Worm (Caenorhabditis elegans) whole organism, L1 larva: ENCODE measurements around the gene sym-2.

Experiments used
- C04F5.9 ChIP-seq: sonication (generic microtip); optimal IDR thresholded peaks from 2 replicates; lab custom pipeline; 2016; ENCODE audit warnings: missing genetic modification characterization, missing compliant biosample characterization
- C16A3.4 ChIP-seq: fragments of 150-350 bp; optimal IDR thresholded peaks from 2 replicates; lab custom pipeline; 2014; ENCODE audit warnings: missing biosample characterization, missing genetic modification characterization
- F16B12.6 ChIP-seq: fragments of 150-350 bp; optimal IDR thresholded peaks from 2 replicates; lab custom pipeline; 2014; ENCODE audit warnings: missing biosample characterization, missing genetic modification characterization
- aha-1 ChIP-seq: fragments of 150-350 bp; optimal IDR thresholded peaks from 2 replicates; lab custom pipeline; 2014; ENCODE audit warnings: missing biosample characterization, missing genetic modification characterization
- ama-1 ChIP-seq: fragments of 150-350 bp; optimal IDR thresholded peaks from 2 replicates; lab custom pipeline; 2014
- blmp-1 ChIP-seq: fragments of 150-350 bp; optimal IDR thresholded peaks from 2 replicates; lab custom pipeline; 2014; ENCODE audit warnings: missing biosample characterization, missing genetic modification characterization
- ceh-63 ChIP-seq: fragments of 200-800 bp; sonication (Bioruptor generic); optimal IDR thresholded peaks from 2 replicates; lab custom pipeline; 2018; ENCODE audit warnings: mild to moderate bottlenecking, missing genetic modification characterization, missing compliant biosample characterization
- ceh-90 ChIP-seq: sonication (generic microtip); optimal IDR thresholded peaks from 2 replicates; lab custom pipeline; 2016; ENCODE audit warnings: missing genetic modification characterization, missing compliant biosample characterization
- ces-1 ChIP-seq: fragments of 150-350 bp; optimal IDR thresholded peaks from 2 replicates; lab custom pipeline; 2014; ENCODE audit warnings: missing biosample characterization, missing genetic modification reagents, missing genetic modification characterization
- dpl-1 ChIP-seq, 3 experiments: fragments of 150-350 bp in 2 of 3; sonication (generic microtip) in 1 of 3; optimal IDR thresholded peaks; 2 replicates each; lab custom pipeline; 2014 to 2017; ENCODE audit warnings: missing biosample characterization in 3 of 3, missing genetic modification characterization in 3 of 3, missing genetic modification reagents in 3 of 3
- dsc-1 ChIP-seq: sonication (generic microtip); optimal IDR thresholded peaks from 2 replicates; lab custom pipeline; 2016; ENCODE audit warnings: mild to moderate bottlenecking, missing genetic modification characterization, missing compliant biosample characterization
- egl-27 ChIP-seq, 2 experiments: fragments of 150-350 bp in 1 of 2; sonication (generic microtip); optimal IDR thresholded peaks; 3 replicates each; lab custom pipeline; 2017 to 2018; ENCODE audit warnings: missing biosample characterization in 2 of 2, missing genetic modification characterization in 2 of 2, missing genetic modification reagents in 2 of 2
- elt-2 ChIP-seq: sonication (generic microtip); optimal IDR thresholded peaks from 2 replicates; lab custom pipeline; 2016; ENCODE audit warnings: missing genetic modification characterization, mild to moderate bottlenecking, inconsistent platforms, missing compliant biosample characterization, missing genetic modification reagents
- elt-3 ChIP-seq, 6 experiments: fragments of 150-350 bp in 1 of 6; sonication (generic microtip); optimal IDR thresholded peaks; 2 replicates each; lab custom pipeline; 2017 to 2018; ENCODE audit warnings: missing biosample characterization in 6 of 6, missing genetic modification characterization in 6 of 6, inconsistent platforms in 1 of 6
- ets-5 ChIP-seq: fragments of 200-800 bp; sonication (Bioruptor generic); IDR thresholded peaks from 2 replicates; pipeline ENCODE4 v1.3.6; 2022; ENCODE audit warnings: missing genetic modification characterization, missing compliant biosample characterization
- fkh-10 ChIP-seq: sonication (generic microtip); optimal IDR thresholded peaks from 2 replicates; lab custom pipeline; 2017; ENCODE audit warnings: missing biosample characterization, missing genetic modification reagents, missing genetic modification characterization
- fkh-4 ChIP-seq: sonication (generic microtip); optimal IDR thresholded peaks from 2 replicates; lab custom pipeline; 2016; ENCODE audit warnings: missing compliant biosample characterization, missing genetic modification characterization, borderline replicate concordance
- fkh-8 ChIP-seq: sonication (generic microtip); optimal IDR thresholded peaks from 2 replicates; lab custom pipeline; 2016; ENCODE audit warnings: mild to moderate bottlenecking, missing genetic modification characterization, missing compliant biosample characterization
- fos-1 ChIP-seq: fragments of 150-350 bp; optimal IDR thresholded peaks from 2 replicates; lab custom pipeline; 2014; ENCODE audit warnings: missing biosample characterization, missing genetic modification characterization
- grh-1 ChIP-seq: fragments of 200-800 bp; sonication (Bioruptor generic); IDR thresholded peaks from 2 replicates; pipeline ENCODE4 v1.3.6; 2022; ENCODE audit warnings: missing genetic modification reagents, missing genetic modification characterization, missing compliant biosample characterization
- hlh-17 ChIP-seq: fragments of 200-800 bp; sonication (Bioruptor generic); optimal IDR thresholded peaks from 2 replicates; lab custom pipeline; 2018; ENCODE audit warnings: missing genetic modification characterization, mild to moderate bottlenecking, missing compliant biosample characterization, moderate library complexity, borderline replicate concordance
- lin-13 ChIP-seq: fragments of 150-350 bp; optimal IDR thresholded peaks from 2 replicates; lab custom pipeline; 2014; ENCODE audit warnings: missing biosample characterization, missing genetic modification reagents, missing genetic modification characterization
- lin-14 ChIP-seq: fragments of 200-800 bp; sonication (Bioruptor generic); optimal IDR thresholded peaks from 2 replicates; lab custom pipeline; 2018; ENCODE audit warnings: mild to moderate bottlenecking, missing genetic modification characterization, moderate library complexity, missing compliant biosample characterization
- lin-15B ChIP-seq: fragments of 150-350 bp; sonication (generic microtip); optimal IDR thresholded peaks from 3 replicates; lab custom pipeline; 2014; ENCODE audit warnings: missing biosample characterization, missing genetic modification characterization
- lin-35 ChIP-seq, 2 experiments: fragments of 150-350 bp; optimal IDR thresholded peaks; 2 replicates each; lab custom pipeline; 2014; ENCODE audit warnings: missing biosample characterization in 2 of 2, missing genetic modification characterization in 2 of 2, missing genetic modification reagents in 2 of 2
- nhr-12 ChIP-seq: sonication (generic microtip); optimal IDR thresholded peaks from 2 replicates; lab custom pipeline; 2017; ENCODE audit warnings: missing biosample characterization, missing genetic modification characterization
- nhr-19 ChIP-seq: fragments of 200-800 bp; sonication (Bioruptor generic); conservative IDR thresholded peaks from 2 replicates; pipeline ENCODE4 v1.3.6; 2022; ENCODE audit warnings: missing genetic modification characterization, missing compliant biosample characterization
- nhr-20 ChIP-seq: sonication (generic microtip); optimal IDR thresholded peaks from 2 replicates; lab custom pipeline; 2016; ENCODE audit warnings: mild to moderate bottlenecking, missing genetic modification characterization, missing compliant biosample characterization
- nhr-237 ChIP-seq: fragments of 150-350 bp; optimal IDR thresholded peaks from 2 replicates; lab custom pipeline; 2014; ENCODE audit warnings: missing biosample characterization, missing genetic modification characterization
- nhr-28 ChIP-seq: fragments of 150-350 bp; optimal IDR thresholded peaks from 2 replicates; lab custom pipeline; 2014; ENCODE audit warnings: missing biosample characterization, missing genetic modification characterization
- nhr-47 ChIP-seq: sonication (generic microtip); optimal IDR thresholded peaks from 2 replicates; lab custom pipeline; 2016; ENCODE audit warnings: mild to moderate bottlenecking, missing genetic modification characterization, moderate library complexity, missing compliant biosample characterization
- nhr-76 ChIP-seq: sonication (generic microtip); optimal IDR thresholded peaks from 2 replicates; lab custom pipeline; 2017; ENCODE audit warnings: missing biosample characterization, missing genetic modification characterization
- nhr-85 ChIP-seq: sonication (generic microtip); peaks from one replicate; lab custom pipeline; 2016; ENCODE audit warnings: missing genetic modification characterization, inconsistent platforms, missing compliant biosample characterization
- nhr-90 ChIP-seq: sonication (generic microtip); optimal IDR thresholded peaks from 2 replicates; lab custom pipeline; 2016; ENCODE audit warnings: mild to moderate bottlenecking, missing genetic modification characterization, missing compliant biosample characterization; ENCODE audit not compliant: poor library complexity
- pax-3 ChIP-seq: fragments of 200-800 bp; sonication (Bioruptor generic); optimal IDR thresholded peaks from 2 replicates; lab custom pipeline; 2018; ENCODE audit warnings: mild to moderate bottlenecking, missing genetic modification characterization, moderate library complexity, missing compliant biosample characterization
- skn-1 ChIP-seq: fragments of 150-350 bp; optimal IDR thresholded peaks from 2 replicates; lab custom pipeline; 2014; ENCODE audit warnings: missing biosample characterization, missing genetic modification characterization
- snu-23 ChIP-seq: sonication (generic microtip); optimal IDR thresholded peaks from 2 replicates; lab custom pipeline; 2016; ENCODE audit warnings: missing genetic modification characterization, missing compliant biosample characterization
- sox-4 ChIP-seq: sonication (generic microtip); optimal IDR thresholded peaks from 2 replicates; lab custom pipeline; 2016; ENCODE audit warnings: missing genetic modification characterization, missing compliant biosample characterization
- sptf-1 ChIP-seq: fragments of 150-350 bp; optimal IDR thresholded peaks from 2 replicates; lab custom pipeline; 2014; ENCODE audit warnings: missing biosample characterization, missing genetic modification characterization
- swsn-7 ChIP-seq: sonication (generic microtip); optimal IDR thresholded peaks from 2 replicates; lab custom pipeline; 2016; ENCODE audit warnings: missing genetic modification characterization, missing compliant biosample characterization
- unc-130 ChIP-seq: fragments of 150-350 bp; optimal IDR thresholded peaks from 2 replicates; lab custom pipeline; 2017; ENCODE audit warnings: missing biosample characterization, missing genetic modification characterization, inconsistent platforms
- unc-62 ChIP-seq: fragments of 150-350 bp; optimal IDR thresholded peaks from 2 replicates; lab custom pipeline; 2014; ENCODE audit warnings: missing biosample characterization, missing genetic modification reagents, missing genetic modification characterization
- xbp-1 ChIP-seq: sonication (generic microtip); optimal IDR thresholded peaks from 2 replicates; lab custom pipeline; 2016; ENCODE audit warnings: missing genetic modification characterization, missing compliant biosample characterization
- zag-1 ChIP-seq: fragments of 150-350 bp; optimal IDR thresholded peaks from 2 replicates; lab custom pipeline; 2014; ENCODE audit warnings: missing biosample characterization, missing genetic modification characterization
- ztf-4 ChIP-seq: fragments of 150-350 bp; optimal IDR thresholded peaks from 2 replicates; lab custom pipeline; 2014; ENCODE audit warnings: missing biosample characterization, missing genetic modification characterization

Gene sym-2

ce11 chrII:9169450-9169960 lies 18.8 kb downstream of the sym-2 start, which contains the start of gene dpl-1 (continued):
- no peak for TF ChIP-seq nhr-90 (tag; lab: Kevin White, UChicago)
- TF ChIP-seq nhr-47 (tag; lab: Kevin White, UChicago) = peak; percentile 19
- no peak for TF ChIP-seq elt-2 (tag; lab: Kevin White, UChicago)
- peak; percentile 40 for TF ChIP-seq unc-130
- no peak for TF ChIP-seq lin-15B (tag; lab: Kevin White, UChicago)
- TF ChIP-seq pax-3 (tag; lab: Kevin White, UChicago) = no peak
- TF ChIP-seq lin-13 (GFP tag; lab: Kevin White, UChicago) = peak; percentile 23
- TF ChIP-seq snu-23 (GFP tag; lab: Kevin White, UChicago) = peak; percentile 49
- TF ChIP-seq hlh-17 (GFP tag; lab: Kevin White, UChicago) = no peak
- TF ChIP-seq grh-1 (GFP tag; lab: Robert Waterston, UW) = no peak
- peak; percentile 26 for TF ChIP-seq skn-1
- TF ChIP-seq F16B12.6 (tag; lab: Kevin White, UChicago) = peak; percentile 31
- peak; percentile 25 for TF ChIP-seq swsn-7 (tag; lab: Kevin White, UChicago)
- TF ChIP-seq C04F5.9 (tag; lab: Kevin White, UChicago) = no peak
- TF ChIP-seq nhr-85 (tag; lab: Kevin White, UChicago) = peak; percentile 49
- peak; percentile 23 for TF ChIP-seq xbp-1 (tag; lab: Kevin White, UChicago)
- peak; percentile 73 to 95 for TF ChIP-seq lin-35 (GFP tag; optimal IDR thresholded peaks at IDR 0.05; lab: Kevin White, UChicago)
- peak; percentile 33 for TF ChIP-seq blmp-1 (tag; lab: Kevin White, UChicago)
- no peak for TF ChIP-seq zag-1 (tag; lab: Kevin White, UChicago)
- TF ChIP-seq elt-3 (tag; optimal IDR thresholded peaks at IDR 0.05; lab: Kevin White, UChicago) = peak in 1 of 6 experiments; percentile 14
- peak; percentile 10 for TF ChIP-seq nhr-20 (tag; lab: Kevin White, UChicago)
- TF ChIP-seq fkh-10 (GFP tag; lab: Kevin White, UChicago) = no peak

ce11 chrII:9167730-9168129 lies 20.6 kb downstream of the sym-2 start, which contains the start of gene T23G7.3:
TSS of gene T23G7.3 (minus strand) at chrII:9167830.
- no peak for TF ChIP-seq aha-1
- TF ChIP-seq egl-27 (tag; optimal IDR thresholded peaks at IDR 0.05; lab: Kevin White, UChicago) = no peak
- TF ChIP-seq dpl-1 (GFP tag; optimal IDR thresholded peaks at IDR 0.05; lab: Kevin White, UChicago) = no peak
- TF ChIP-seq unc-62 (GFP tag; lab: Kevin White, UChicago) = no peak
- no peak for TF ChIP-seq nhr-47 (tag; lab: Kevin White, UChicago)
- no peak for TF ChIP-seq ceh-63 (GFP tag; lab: Kevin White, UChicago)
- no peak for TF ChIP-seq ama-1
- no peak for TF ChIP-seq nhr-19 (GFP tag; lab: Robert Waterston, UW)
- no peak for TF ChIP-seq lin-13 (GFP tag; lab: Kevin White, UChicago)
- no peak for TF ChIP-seq nhr-237 (tag; lab: Kevin White, UChicago)
- no peak for TF ChIP-seq lin-14
- no peak for TF ChIP-seq fkh-4 (tag; lab: Kevin White, UChicago)
- TF ChIP-seq ces-1 (GFP tag; lab: Kevin White, UChicago) = no peak
- TF ChIP-seq ztf-4 (tag; lab: Kevin White, UChicago) = no peak
- TF ChIP-seq ets-5 = no peak

ce11 chrII:9165762-9166460 lies 22.4 kb downstream of the sym-2 start, which contains the start of gene W07A12.8:
TSS of gene W07A12.8 (minus strand) at chrII:9165812.
- TF ChIP-seq fkh-10 (GFP tag; lab: Kevin White, UChicago) = no peak
- TF ChIP-seq fkh-8 (tag; lab: Kevin White, UChicago) = no peak
- TF ChIP-seq pax-3 (tag; lab: Kevin White, UChicago) = no peak
- TF ChIP-seq ceh-90 (tag; lab: Kevin White, UChicago) = no peak
- TF ChIP-seq lin-15B (tag; lab: Kevin White, UChicago) = no peak
- no peak for TF ChIP-seq dsc-1 (tag; lab: Kevin White, UChicago)
- TF ChIP-seq nhr-76 (tag; lab: Kevin White, UChicago) = no peak
- TF ChIP-seq fkh-4 (tag; lab: Kevin White, UChicago) = no peak
- no peak for TF ChIP-seq sptf-1 (tag; lab: Kevin White, UChicago)
- no peak for TF ChIP-seq fos-1 (tag; lab: Kevin White, UChicago)
- TF ChIP-seq C16A3.4 (tag; lab: Kevin White, UChicago) = no peak
- no peak for TF ChIP-seq sox-4 (tag; lab: Kevin White, UChicago)
- no peak for TF ChIP-seq ets-5
- TF ChIP-seq nhr-28 (tag; lab: Kevin White, UChicago) = no peak
- no peak for TF ChIP-seq nhr-47 (tag; lab: Kevin White, UChicago)
- no peak for TF ChIP-seq nhr-12
